Worm (Caenorhabditis elegans) whole organism, dauer: ENCODE results near the gene tre-3.

Source experiments
- unc-62 ChIP-seq: sonication (generic microtip); optimal IDR thresholded peaks from 2 replicates; lab custom pipeline; 2017; ENCODE audit warnings: missing biosample characterization, missing genetic modification reagents, missing genetic modification characterization

The tre-3 gene

ce11 chrV:11715797-11716196, at the start of gene tre-3:
TSS of gene tre-3 (minus strand) at chrV:11715903.
- no peak for TF ChIP-seq unc-62 (GFP tag; lab: Kevin White, UChicago)

DNA sequence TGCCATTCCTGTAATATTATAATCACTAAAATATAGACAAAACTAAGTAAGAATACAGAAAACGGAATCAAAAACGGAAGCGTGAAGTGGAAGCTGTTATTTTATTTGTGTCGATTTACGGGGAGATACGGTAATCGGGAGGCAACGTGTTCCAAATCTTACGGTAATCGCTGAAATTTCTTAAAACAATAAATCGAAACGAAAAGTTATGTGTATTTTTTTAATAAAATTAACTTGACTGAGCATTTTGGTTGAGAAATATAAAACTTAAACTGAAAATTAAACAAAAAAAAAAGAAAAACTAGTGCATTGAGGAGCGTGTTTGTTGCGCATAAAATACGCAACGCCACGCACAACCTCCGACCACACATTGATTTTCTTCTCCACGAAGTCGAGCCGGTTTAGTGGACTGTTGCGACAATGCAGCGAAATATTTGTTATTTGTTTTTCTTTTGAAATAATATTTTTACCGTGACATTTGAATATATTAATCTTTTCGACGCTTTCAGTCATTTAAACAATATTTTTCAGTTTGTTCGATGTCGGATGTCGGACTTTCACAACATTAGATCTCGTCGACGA, 48.8 kb upstream of the tre-3 start, which contains the start of the genes F55A11.1 and syx-5:
Gene F55A11.1 (minus strand): TSS at position 13 of the 582 bp plus-strand sequence.
Gene syx-5 (plus strand): TSS at position 532 of the 582 bp plus-strand sequence.
- TF ChIP-seq unc-62 (GFP tag; lab: Kevin White, UChicago): no peak

DNA sequence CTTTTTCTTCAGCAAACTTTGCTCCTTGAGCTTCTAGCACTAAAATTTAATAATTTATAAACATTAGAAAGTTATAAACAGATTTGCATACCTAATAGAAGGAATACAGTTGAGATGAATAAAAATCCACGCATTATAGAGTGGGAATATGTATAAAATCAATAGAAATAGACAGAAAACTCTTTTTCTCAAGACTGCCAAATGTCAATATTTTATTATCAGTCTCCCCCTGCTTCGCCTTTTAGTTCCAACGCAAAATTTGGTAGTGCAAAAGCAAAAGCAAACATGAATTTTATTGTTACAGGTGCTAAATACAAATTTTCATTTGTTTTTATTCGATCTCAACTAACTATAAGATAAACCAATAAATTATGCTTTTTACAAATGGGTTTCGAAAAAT, 47.2 kb upstream of the tre-3 start, which contains the start of gene T04F3.4:
Gene T04F3.4 (minus strand): TSS at position 187 of the 400 bp plus-strand sequence.
- TF ChIP-seq unc-62 (GFP tag; lab: Kevin White, UChicago): no peak

DNA sequence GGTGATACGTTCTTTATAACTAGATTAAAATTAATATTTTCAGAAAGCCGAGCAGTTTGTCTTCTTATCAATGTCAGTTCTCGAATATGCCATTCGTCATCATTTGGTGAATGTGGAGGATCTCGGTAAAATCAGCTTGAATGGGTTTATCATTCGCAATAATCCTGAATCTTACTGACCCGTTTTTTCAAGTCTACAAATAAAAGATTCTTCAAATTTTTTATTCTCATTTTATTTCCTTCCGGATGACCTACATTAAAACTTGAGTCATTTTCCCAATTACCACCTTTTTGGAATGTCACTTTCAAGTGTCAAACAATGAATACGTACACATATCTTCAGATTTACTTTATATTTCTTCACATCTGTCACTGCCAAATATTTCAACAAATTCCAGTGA, 44.7 kb upstream of the tre-3 start, which contains the start of gene T04F3.5:
Gene T04F3.5 (plus strand): TSS at position 301 of the 400 bp plus-strand sequence.
- no peak for TF ChIP-seq unc-62 (GFP tag; lab: Kevin White, UChicago)

DNA sequence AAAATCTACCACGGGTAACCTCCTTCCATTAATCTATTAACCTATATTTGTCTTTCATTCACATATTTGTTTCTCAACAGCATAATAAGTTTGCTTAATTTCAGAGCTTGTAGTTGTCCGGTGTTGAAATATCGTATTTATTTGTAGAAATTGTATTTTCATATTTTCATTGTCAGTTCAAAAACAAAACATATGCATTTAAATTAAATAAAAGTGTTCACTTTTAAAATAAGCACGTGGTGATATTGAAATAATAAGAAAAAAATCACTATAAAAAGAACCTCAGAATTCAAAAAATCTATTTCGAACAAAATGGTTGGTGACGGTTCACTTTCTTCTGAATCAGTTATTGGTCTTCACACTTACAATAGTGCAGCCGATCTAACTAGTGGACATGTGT, 42.9 kb upstream of the tre-3 start, which contains the start of gene T04F3.3:
Gene T04F3.3 (plus strand): TSS at position 301 of the 400 bp plus-strand sequence.
- TF ChIP-seq unc-62 (GFP tag; lab: Kevin White, UChicago): no peak

- TF ChIP-seq unc-62 (GFP tag; lab: Kevin White, UChicago): no peak
Observed at ce11 chrV:11757358-11757757, 41.7 kb upstream of the tre-3 start, which contains the start of gene smoc-1. TSS of gene smoc-1 (plus strand) at chrV:11757658.

DNA sequence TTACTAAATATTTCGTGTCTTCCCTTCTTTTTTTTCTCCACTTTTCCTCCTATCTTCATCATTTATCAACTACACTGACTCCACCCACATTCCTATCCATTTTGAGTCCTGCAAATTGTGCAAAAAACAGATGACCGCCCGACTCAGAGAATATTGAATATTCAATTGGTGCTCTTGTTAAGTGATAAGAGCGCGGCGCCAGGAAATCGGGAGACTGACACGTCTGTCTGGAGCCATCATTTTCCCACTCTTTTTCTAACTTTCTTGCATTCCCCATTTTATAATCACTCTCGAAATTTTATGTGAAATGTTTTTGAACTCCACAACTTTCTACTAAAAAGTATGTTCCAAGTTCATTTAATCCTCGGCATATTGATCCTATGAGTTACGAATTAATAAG, 40.1 kb upstream of the tre-3 start:
- no peak for TF ChIP-seq unc-62 (GFP tag; lab: Kevin White, UChicago)

ce11 chrV:11751480-11751879, 35.8 kb upstream of the tre-3 start:
- TF ChIP-seq unc-62 (GFP tag; lab: Kevin White, UChicago): no peak

DNA sequence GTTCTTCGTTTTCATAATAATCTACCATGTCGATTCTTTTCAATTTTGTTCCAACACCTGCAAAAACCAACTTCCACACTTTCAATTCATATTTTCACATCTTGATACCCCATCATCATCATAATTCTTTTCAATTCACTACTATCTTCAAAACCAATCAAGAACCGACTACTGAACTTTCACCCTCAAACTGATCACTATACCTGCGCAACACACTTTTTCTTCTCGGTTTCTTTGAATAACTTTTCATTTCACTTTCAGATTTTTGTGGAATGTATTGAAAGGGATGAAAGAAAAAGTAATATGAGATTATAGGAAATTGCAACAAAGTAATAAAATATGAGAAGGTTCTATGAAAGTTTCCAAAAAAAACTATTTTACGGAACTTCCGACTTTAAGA, 25.4 kb upstream of the tre-3 start:
- no peak for TF ChIP-seq unc-62 (GFP tag; lab: Kevin White, UChicago)

ce11 chrV:11739820-11740219, 24.1 kb upstream of the tre-3 start, which contains the start of gene T04F3.1:
TSS of gene T04F3.1 (plus strand) at chrV:11740065.
- TF ChIP-seq unc-62 (GFP tag; lab: Kevin White, UChicago): no peak

DNA sequence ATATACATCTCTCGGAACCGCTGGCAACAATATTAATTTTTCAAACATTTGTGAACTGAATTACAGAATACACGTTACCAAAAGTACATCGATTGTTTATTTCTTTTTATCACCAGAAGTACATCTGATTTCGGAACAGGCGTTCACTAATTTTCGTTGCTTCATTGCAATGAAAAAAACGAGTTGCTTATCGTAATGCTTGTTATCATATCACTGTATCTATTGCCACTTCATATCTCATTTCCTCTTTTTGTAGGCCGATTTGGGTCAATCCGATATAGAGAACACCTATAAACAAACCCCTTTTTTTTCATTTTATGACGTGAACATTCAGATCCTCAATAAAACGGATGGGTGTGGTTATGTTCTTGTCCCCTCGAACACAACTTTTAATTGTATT, 21.6 kb upstream of the tre-3 start:
- no peak for TF ChIP-seq unc-62 (GFP tag; lab: Kevin White, UChicago)

DNA sequence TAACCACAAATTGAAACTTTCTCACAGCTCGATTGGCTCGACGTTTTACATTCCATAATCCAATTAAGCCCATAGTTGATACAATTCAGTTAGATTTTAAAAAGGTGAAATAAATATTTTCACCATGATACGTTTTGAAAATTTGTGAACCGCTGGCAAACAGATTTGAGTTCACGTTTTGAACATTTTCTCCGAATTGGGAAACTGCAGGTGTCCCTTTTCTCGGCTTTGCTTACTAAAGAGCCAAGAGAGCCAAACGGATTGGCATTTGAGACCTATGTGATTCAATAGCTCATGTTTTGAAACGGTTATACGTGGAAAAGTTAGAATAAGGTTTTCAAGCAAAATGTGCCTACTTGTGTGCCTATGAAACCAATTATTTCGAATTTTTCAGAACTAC, 21.2 kb upstream of the tre-3 start, which contains the start of gene spe-42:
Gene spe-42 (minus strand): TSS at position 101 of the 400 bp plus-strand sequence.
- TF ChIP-seq unc-62 (GFP tag; lab: Kevin White, UChicago): no peak

DNA sequence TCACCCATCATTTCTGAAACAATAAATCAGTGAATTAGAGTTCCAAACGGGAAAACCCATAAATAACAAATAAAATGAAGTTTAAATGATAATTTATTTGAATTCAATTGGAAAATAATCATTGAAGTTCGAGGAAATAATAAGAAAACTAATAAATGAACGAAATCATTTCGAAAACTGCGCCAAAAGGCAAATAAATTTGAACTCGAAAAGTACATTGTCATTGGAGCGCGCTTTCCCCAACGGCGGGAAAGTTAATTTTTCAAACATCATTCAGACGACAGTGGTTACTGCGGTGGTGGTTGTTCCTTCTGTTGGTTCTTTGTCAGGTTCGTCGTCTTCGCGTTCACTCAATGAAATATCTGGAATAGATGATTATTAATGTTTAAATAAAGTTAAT, 17.8 kb upstream of the tre-3 start, which contains the start of gene npp-22:
Gene npp-22 (minus strand): TSS at position 13 of the 400 bp plus-strand sequence.
- no peak for TF ChIP-seq unc-62 (GFP tag; lab: Kevin White, UChicago)

DNA sequence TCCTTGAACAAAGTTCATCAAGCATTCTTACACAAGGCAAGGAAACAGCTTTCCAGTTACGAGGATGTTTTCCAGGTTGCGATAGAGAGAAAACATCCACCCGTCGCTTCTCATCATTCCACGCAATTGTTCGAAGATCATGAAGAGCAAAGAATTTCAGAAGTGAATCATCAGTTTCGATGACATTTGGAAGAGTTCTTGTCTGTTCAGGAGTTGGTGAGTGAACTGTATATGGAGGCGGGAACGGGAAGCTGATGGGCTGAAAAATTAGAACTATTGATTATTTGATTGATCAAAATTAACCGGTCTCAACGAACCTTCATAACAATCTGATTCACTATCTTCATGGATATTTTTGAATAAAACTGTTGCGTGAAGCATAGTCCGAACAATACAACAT, 16.3 kb upstream of the tre-3 start:
- no peak for TF ChIP-seq unc-62 (GFP tag; lab: Kevin White, UChicago)

ce11 chrV:11730060-11730459, 14.4 kb upstream of the tre-3 start, which contains the start of gene rhr-2:
TSS of gene rhr-2 (minus strand) at chrV:11730160.
- TF ChIP-seq unc-62 (GFP tag; lab: Kevin White, UChicago): no peak

DNA sequence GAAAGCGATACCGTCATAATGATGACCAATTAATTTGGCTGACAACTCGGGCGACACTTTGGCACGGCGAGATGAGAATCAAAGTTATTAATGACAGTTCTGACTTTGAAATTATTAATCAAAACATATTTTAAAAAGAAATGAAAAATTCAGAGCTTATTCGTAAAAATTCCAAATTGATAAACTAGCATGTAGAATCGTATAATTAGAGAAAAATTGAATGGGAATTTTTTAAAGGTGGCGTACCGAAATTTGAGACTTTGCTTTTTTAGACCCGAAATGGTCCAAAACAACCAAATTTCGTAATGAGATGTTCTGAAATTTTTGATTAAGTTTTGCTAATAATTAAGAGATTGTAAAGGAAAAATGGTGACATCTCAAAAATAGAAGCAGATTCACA, 10.3 kb upstream of the tre-3 start, which contains the start of gene daf-11:
Gene daf-11 (minus strand): TSS at position 101 of the 400 bp plus-strand sequence.
- TF ChIP-seq unc-62 (GFP tag; lab: Kevin White, UChicago): no peak

DNA sequence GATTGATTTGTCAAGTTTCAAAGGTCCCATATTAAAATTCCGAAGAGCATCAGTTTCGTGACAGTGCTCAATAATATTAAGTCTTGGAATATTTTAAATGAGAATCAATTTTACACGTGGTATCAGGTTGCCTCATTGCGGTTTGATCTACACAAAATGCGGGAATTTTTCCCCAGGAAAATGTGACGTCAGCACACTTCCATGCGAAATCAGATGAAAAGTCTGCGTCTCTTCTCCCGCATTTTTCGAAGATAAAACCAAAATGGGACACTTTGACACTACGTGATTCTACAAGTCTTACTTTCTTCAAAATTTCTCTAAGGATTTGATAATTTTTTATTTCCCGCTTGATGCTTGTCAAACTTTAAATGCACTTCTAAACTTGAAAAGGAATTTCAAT, 7.2 kb upstream of the tre-3 start:
- TF ChIP-seq unc-62 (GFP tag; lab: Kevin White, UChicago): no peak
